Worm (Caenorhabditis elegans): ENCODE data around the gene F52D2.12.

DNA sequence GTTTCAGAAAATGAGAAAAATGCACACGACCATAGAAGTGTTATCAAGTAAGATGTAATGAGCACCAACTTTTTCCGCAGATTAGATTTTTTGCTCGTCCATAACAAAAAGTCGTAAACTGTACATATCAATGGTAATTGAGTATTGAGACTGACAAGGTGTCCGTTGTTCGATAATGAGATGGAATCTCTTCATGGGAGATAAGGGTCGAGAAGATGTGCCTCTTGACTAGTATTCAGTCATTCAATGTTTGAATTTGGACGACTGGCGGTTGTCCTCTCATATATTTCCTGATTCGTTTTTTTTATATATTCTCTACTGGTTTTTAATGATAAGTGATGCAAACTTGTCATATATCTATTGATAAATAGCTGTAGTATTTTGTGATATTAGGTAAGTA, 3.8 kb downstream of the F52D2.12 start:
- no peak for TF ChIP-seq ceh-82 (tag; optimal IDR thresholded peaks at IDR 0.05)
- no peak for TF ChIP-seq ama-1 (optimal IDR thresholded peaks at IDR 0.05)
- TF ChIP-seq fkh-10 (GFP tag; optimal IDR thresholded peaks at IDR 0.05): no peak
- TF ChIP-seq nfya-1 (tag; optimal IDR thresholded peaks at IDR 0.05; ENCODE audit: insufficient read depth): no peak
- no peak for TF ChIP-seq snpc-4 (tag; optimal IDR thresholded peaks at IDR 0.05)
- TF ChIP-seq ceh-16 (tag; optimal IDR thresholded peaks at IDR 0.05): no peak
- TF ChIP-seq nhr-23 (tag; optimal IDR thresholded peaks at IDR 0.05): no peak
